Fruit fly (Drosophila melanogaster) whole organism, pupa: ENCODE measurements around the gene CtBP.

ENCODE experiments used
- CG10348 ChIP-seq: fragments of 200-800 bp; sonication (Bioruptor generic); IDR thresholded peaks from 2 replicates; pipeline ENCODE4 v1.3.6; 2022; ENCODE audit warnings: missing biosample characterization, missing genetic modification characterization
- CG12605 ChIP-seq: fragments of 200-800 bp; sonication (Bioruptor generic); IDR thresholded peaks from 2 replicates; pipeline ENCODE4 v1.3.6; 2022; ENCODE audit warnings: missing biosample characterization, missing genetic modification characterization
- CG17806 ChIP-seq: fragments of 200-800 bp; sonication (Bioruptor generic); optimal IDR thresholded peaks from 2 replicates; lab custom pipeline; 2018; ENCODE audit warnings: missing biosample characterization, mild to moderate bottlenecking, missing genetic modification characterization, moderate library complexity
- CG4496 ChIP-seq: fragments of 200-800 bp; sonication (Bioruptor generic); IDR thresholded peaks from 3 replicates; pipeline ENCODE4 v1.3.6; 2022; ENCODE audit warnings: missing biosample characterization, missing genetic modification characterization
- EcR ChIP-seq: fragments of 200-800 bp; sonication (Bioruptor generic); optimal IDR thresholded peaks from 3 replicates; lab custom pipeline; 2019; ENCODE audit warnings: missing biosample characterization, missing genetic modification characterization, mild to moderate bottlenecking, moderate library complexity, missing genetic modification reagents
- Pif1B ChIP-seq: fragments of 200-800 bp; sonication (Bioruptor generic); optimal IDR thresholded peaks from 3 replicates; lab custom pipeline; 2016; ENCODE audit warnings: missing biosample characterization, missing genetic modification characterization
- Snoo ChIP-seq: fragments of 200-800 bp; sonication (Bioruptor generic); optimal IDR thresholded peaks from 3 replicates; lab custom pipeline; 2017; ENCODE audit warnings: missing biosample characterization, mild to moderate bottlenecking, missing genetic modification characterization, inconsistent platforms
- gl ChIP-seq: fragments of 200-800 bp; sonication (Bioruptor generic); optimal IDR thresholded peaks from 2 replicates; lab custom pipeline; 2018; ENCODE audit warnings: missing biosample characterization, mild to moderate bottlenecking, missing genetic modification characterization
- rn ChIP-seq: fragments of 200-800 bp; sonication (Bioruptor generic); IDR thresholded peaks from 2 replicates; pipeline ENCODE4 v1.3.6; 2022; ENCODE audit warnings: missing biosample characterization, missing genetic modification characterization

- TF ChIP-seq Snoo (tag; lab: Kevin White, UChicago), result no peak
- TF ChIP-seq CG17806, result no peak
- no peak for TF ChIP-seq EcR (GFP tag; lab: Kevin White, UChicago)
- peak; percentile 14; the same call in 1 of the 2 replicates for TF ChIP-seq CG12605 (GFP tag; lab: Robert Waterston, UW)
- no peak for TF ChIP-seq gl (tag; lab: Kevin White, UChicago)
- no peak for TF ChIP-seq Pif1B (GFP tag; lab: Kevin White, UChicago)
- TF ChIP-seq CG4496 (GFP tag; lab: Robert Waterston, UW), result peak; percentile 23; the same call in 1 of the 3 replicates
- TF ChIP-seq rn, result no peak
- TF ChIP-seq CG10348 (GFP tag; lab: Robert Waterston, UW), result no peak
These were observed at the start of gene CtBP for dm6 chr3R:13011621-13011963.
